Fruit fly (Drosophila melanogaster) whole organism, embryonic: ENCODE data around the gene CG5191.

Source experiments
- Ada2b ChIP-seq: fragments of 200-800 bp; sonication (Bioruptor generic); IDR thresholded peaks from 2 replicates; pipeline ENCODE4 v1.3.6; 2022; ENCODE audit warnings: missing biosample characterization, missing genetic modification characterization
- CG10147 ChIP-seq: fragments of 200-800 bp; sonication (Bioruptor generic); optimal IDR thresholded peaks from 2 replicates; lab custom pipeline; 2019; ENCODE audit warnings: missing biosample characterization, mild to moderate bottlenecking, missing genetic modification characterization, moderate library complexity
- CG10565 ChIP-seq: fragments of 200-800 bp; sonication (Bioruptor generic); optimal IDR thresholded peaks from 3 replicates; lab custom pipeline; 2016; ENCODE audit warnings: missing biosample characterization, mild to moderate bottlenecking, missing genetic modification characterization
- CG11247 ChIP-seq: fragments of 200-800 bp; sonication (Bioruptor generic); IDR thresholded peaks from 2 replicates; pipeline ENCODE4 v1.3.6; 2022; ENCODE audit warnings: missing biosample characterization, missing genetic modification characterization
- CG12391 ChIP-seq: fragments of 200-800 bp; sonication (Bioruptor generic); optimal IDR thresholded peaks from 3 replicates; lab custom pipeline; 2018; ENCODE audit warnings: missing biosample characterization, mild to moderate bottlenecking, missing genetic modification characterization, moderate library complexity
- CG13287 ChIP-seq: fragments of 200-800 bp; sonication (Bioruptor generic); IDR thresholded peaks from 2 replicates; pipeline ENCODE4 v1.3.6; 2022; ENCODE audit warnings: missing biosample characterization, missing genetic modification characterization; ENCODE audit not compliant: partially characterized antibody
- CG15601 ChIP-seq: fragments of 200-800 bp; sonication (Bioruptor generic); optimal IDR thresholded peaks from 3 replicates; lab custom pipeline; 2019; ENCODE audit warnings: missing biosample characterization, mild to moderate bottlenecking, missing genetic modification characterization, moderate library complexity
- CG17385 ChIP-seq: fragments of 200-800 bp; sonication (Bioruptor generic); optimal IDR thresholded peaks from 3 replicates; lab custom pipeline; 2018; ENCODE audit warnings: missing biosample characterization, mild to moderate bottlenecking, missing genetic modification characterization
- CG17912 ChIP-seq: fragments of 200-800 bp; sonication (Bioruptor generic); optimal IDR thresholded peaks from 2 replicates; lab custom pipeline; 2018; ENCODE audit warnings: missing biosample characterization, mild to moderate bottlenecking, missing genetic modification characterization
- CG18262 ChIP-seq: fragments of 200-800 bp; optimal IDR thresholded peaks from 3 replicates; lab custom pipeline; 2019; ENCODE audit warnings: missing biosample characterization, mild to moderate bottlenecking, missing genetic modification characterization, moderate library complexity
- CG18764 ChIP-seq: fragments of 200-800 bp; sonication (Bioruptor generic); optimal IDR thresholded peaks from 3 replicates; lab custom pipeline; 2016; ENCODE audit warnings: missing biosample characterization, missing genetic modification characterization
- CG34376 ChIP-seq: fragments of 200-800 bp; sonication (Bioruptor generic); optimal IDR thresholded peaks from 2 replicates; lab custom pipeline; 2018; ENCODE audit warnings: missing biosample characterization, mild to moderate bottlenecking, missing genetic modification characterization
- CG4730 ChIP-seq: fragments of 200-800 bp; sonication (Bioruptor generic); IDR thresholded peaks from 2 replicates; pipeline ENCODE4 v1.3.6; 2022; ENCODE audit warnings: missing biosample characterization, missing genetic modification characterization
- CG4820 ChIP-seq: fragments of 200-800 bp; sonication (Bioruptor generic); optimal IDR thresholded peaks from 3 replicates; lab custom pipeline; 2016; ENCODE audit warnings: missing biosample characterization, missing genetic modification characterization
- CG6254 ChIP-seq: fragments of 200-800 bp; sonication (Bioruptor generic); optimal IDR thresholded peaks from 3 replicates; lab custom pipeline; 2017; ENCODE audit warnings: mild to moderate bottlenecking, missing biosample characterization, missing genetic modification reagents, missing genetic modification characterization
- CG6683 ChIP-seq: fragments of 200-800 bp; sonication (Bioruptor generic); optimal IDR thresholded peaks from 2 replicates; lab custom pipeline; 2017; ENCODE audit warnings: missing biosample characterization, mild to moderate bottlenecking, missing genetic modification characterization, missing genetic modification reagents
- CG7556 ChIP-seq: fragments of 200-800 bp; sonication (Bioruptor generic); optimal IDR thresholded peaks from 2 replicates; lab custom pipeline; 2017; ENCODE audit warnings: missing biosample characterization, mild to moderate bottlenecking, missing genetic modification characterization
- CG8765 ChIP-seq: fragments of 200-800 bp; sonication (Bioruptor generic); IDR thresholded peaks from 2 replicates; pipeline ENCODE4 v1.3.6; 2022; ENCODE audit warnings: missing biosample characterization, missing genetic modification characterization
- Dad ChIP-seq: fragments of 200-800 bp; sonication (Bioruptor generic); optimal IDR thresholded peaks from 3 replicates; lab custom pipeline; 2016; ENCODE audit warnings: missing biosample characterization, missing genetic modification characterization
- Dek ChIP-seq: fragments of 200-800 bp; sonication (Bioruptor generic); optimal IDR thresholded peaks from 3 replicates; lab custom pipeline; 2019; ENCODE audit warnings: missing biosample characterization, mild to moderate bottlenecking, missing genetic modification characterization, moderate library complexity
- Hr78 ChIP-seq, 2 experiments: fragments of 200-800 bp in 1 of 2; fragments of >200 bp in 1 of 2; sonication (Bioruptor generic) in 1 of 2; optimal IDR thresholded peaks; 2 replicates each; lab custom pipeline; 2017 to 2019; ENCODE audit warnings: missing biosample characterization in 2 of 2, missing genetic modification characterization in 2 of 2, mild to moderate bottlenecking in 1 of 2, moderate library complexity in 1 of 2
- Hsf ChIP-seq: fragments of 200-800 bp; sonication (Bioruptor generic); optimal IDR thresholded peaks from 3 replicates; lab custom pipeline; 2016; ENCODE audit warnings: missing biosample characterization, missing genetic modification characterization
- Med ChIP-seq: fragments of 200-800 bp; sonication (Bioruptor generic); peaks from one replicate; lab custom pipeline; 2016; ENCODE audit warnings: missing biosample characterization, missing genetic modification characterization, mild to moderate bottlenecking, inconsistent platforms, moderate library complexity
- Mes4 ChIP-seq: fragments of 200-800 bp; sonication (Bioruptor generic); optimal IDR thresholded peaks from 2 replicates; lab custom pipeline; 2016; ENCODE audit warnings: missing biosample characterization, missing genetic modification characterization
- Nf-YA ChIP-seq: fragments of 200-800 bp; sonication (Bioruptor generic); IDR thresholded peaks from 2 replicates; pipeline ENCODE4 v1.3.6; 2022; ENCODE audit warnings: missing biosample characterization, missing genetic modification characterization
- Oli ChIP-seq: fragments of 200-800 bp; sonication (Bioruptor generic); optimal IDR thresholded peaks from 2 replicates; lab custom pipeline; 2018; ENCODE audit warnings: missing biosample characterization, mild to moderate bottlenecking, missing genetic modification characterization, moderate library complexity
- Six4 ChIP-seq: fragments of 200-800 bp; sonication (Bioruptor generic); optimal IDR thresholded peaks from 2 replicates; lab custom pipeline; 2016; ENCODE audit warnings: missing biosample characterization, missing genetic modification characterization
- ap ChIP-seq: fragments of 200-800 bp; sonication (Bioruptor generic); IDR thresholded peaks from 2 replicates; pipeline ENCODE4 v1.3.6; 2022; ENCODE audit warnings: missing biosample characterization, missing genetic modification characterization
- bbx ChIP-seq: fragments of 200-800 bp; sonication (Bioruptor generic); IDR thresholded peaks from 2 replicates; pipeline ENCODE4 v1.3.6; 2022; ENCODE audit warnings: missing biosample characterization, missing genetic modification characterization; ENCODE audit not compliant: partially characterized antibody
- caup ChIP-seq: fragments of 200-800 bp; sonication (Bioruptor generic); optimal IDR thresholded peaks from 3 replicates; lab custom pipeline; 2017; ENCODE audit warnings: missing biosample characterization, mild to moderate bottlenecking, missing genetic modification characterization, moderate library complexity; ENCODE audit not compliant: severe bottlenecking
- croc ChIP-seq: fragments of 200-800 bp; sonication (Bioruptor generic); conservative IDR thresholded peaks from 3 replicates; pipeline ENCODE4 v1.3.6; 2022; ENCODE audit warnings: missing biosample characterization, missing genetic modification characterization
- dan ChIP-seq: fragments of 200-800 bp; sonication (Bioruptor generic); IDR thresholded peaks from 2 replicates; pipeline ENCODE4 v1.3.6; 2022; ENCODE audit warnings: missing biosample characterization, missing genetic modification characterization
- exex ChIP-seq: fragments of 200-800 bp; sonication (Bioruptor generic); optimal IDR thresholded peaks from 4 replicates; lab custom pipeline; 2018; ENCODE audit warnings: missing biosample characterization, mild to moderate bottlenecking, missing genetic modification characterization, moderate library complexity
- eyg ChIP-seq: fragments of 200-800 bp; sonication (Bioruptor generic); optimal IDR thresholded peaks from 3 replicates; lab custom pipeline; 2016; ENCODE audit warnings: missing biosample characterization, missing genetic modification characterization
- gcm ChIP-seq: fragments of 200-800 bp; sonication (Bioruptor generic); optimal IDR thresholded peaks from 2 replicates; lab custom pipeline; 2019; ENCODE audit warnings: missing biosample characterization, mild to moderate bottlenecking, missing genetic modification characterization, moderate library complexity
- gfzf ChIP-seq: fragments of 200-800 bp; sonication (Bioruptor generic); optimal IDR thresholded peaks from 2 replicates; lab custom pipeline; 2016; ENCODE audit warnings: missing biosample characterization, mild to moderate bottlenecking, missing genetic modification characterization, moderate library complexity
- hb ChIP-seq: fragments of 200-800 bp; sonication (Bioruptor generic); IDR thresholded peaks from 3 replicates; pipeline ENCODE4 v1.3.6; 2022; ENCODE audit warnings: missing biosample characterization, missing genetic modification characterization; ENCODE audit not compliant: partially characterized antibody
- hbn ChIP-seq: fragments of 200-800 bp; sonication (Bioruptor generic); IDR thresholded peaks from 2 replicates; pipeline ENCODE4 v1.3.6; 2022; ENCODE audit warnings: missing biosample characterization, missing genetic modification characterization; ENCODE audit not compliant: partially characterized antibody
- insv ChIP-seq, 2 experiments: fragments of 200-800 bp; sonication (Bioruptor generic); optimal IDR thresholded peaks; 3 replicates each; lab custom pipeline; 2016 to 2018; ENCODE audit warnings: missing biosample characterization in 2 of 2, missing genetic modification characterization in 2 of 2
- lbe ChIP-seq: fragments of 200-800 bp; sonication (Bioruptor generic); optimal IDR thresholded peaks from 2 replicates; lab custom pipeline; 2016; ENCODE audit warnings: missing biosample characterization, mild to moderate bottlenecking, missing genetic modification characterization
- seq ChIP-seq: fragments of 200-800 bp; sonication (Bioruptor generic); IDR thresholded peaks from 2 replicates; pipeline ENCODE4 v1.3.6; 2022; ENCODE audit warnings: missing biosample characterization, missing genetic modification characterization
- sob ChIP-seq: fragments of 200-800 bp; sonication (Bioruptor generic); IDR thresholded peaks from 2 replicates; pipeline ENCODE4 v1.3.6; 2022; ENCODE audit warnings: missing biosample characterization, missing genetic modification characterization
- sqz ChIP-seq: fragments of 200-800 bp; sonication (Bioruptor generic); optimal IDR thresholded peaks from 3 replicates; lab custom pipeline; 2018; ENCODE audit warnings: missing biosample characterization, mild to moderate bottlenecking, missing genetic modification characterization
- trem ChIP-seq: fragments of 200-800 bp; optimal IDR thresholded peaks from 3 replicates; lab custom pipeline; 2019; ENCODE audit warnings: missing biosample characterization, mild to moderate bottlenecking, missing genetic modification characterization, moderate library complexity
- tx ChIP-seq: fragments of 200-800 bp; sonication (Bioruptor generic); optimal IDR thresholded peaks from 2 replicates; lab custom pipeline; 2016; ENCODE audit warnings: missing biosample characterization, missing genetic modification characterization
- vnd ChIP-seq: fragments of 200-800 bp; sonication (Bioruptor generic); IDR thresholded peaks from 3 replicates; pipeline ENCODE4 v1.3.6; 2022; ENCODE audit warnings: missing biosample characterization, missing genetic modification characterization; ENCODE audit not compliant: partially characterized antibody
- yki ChIP-seq: fragments of >200 bp; optimal IDR thresholded peaks from 3 replicates; lab custom pipeline; 2018
- zfh1 ChIP-seq: fragments of 200-800 bp; sonication (Bioruptor generic); IDR thresholded peaks from 3 replicates; pipeline ENCODE4 v1.3.6; 2022; ENCODE audit warnings: missing biosample characterization, missing genetic modification characterization

CG5191 gene

DNA sequence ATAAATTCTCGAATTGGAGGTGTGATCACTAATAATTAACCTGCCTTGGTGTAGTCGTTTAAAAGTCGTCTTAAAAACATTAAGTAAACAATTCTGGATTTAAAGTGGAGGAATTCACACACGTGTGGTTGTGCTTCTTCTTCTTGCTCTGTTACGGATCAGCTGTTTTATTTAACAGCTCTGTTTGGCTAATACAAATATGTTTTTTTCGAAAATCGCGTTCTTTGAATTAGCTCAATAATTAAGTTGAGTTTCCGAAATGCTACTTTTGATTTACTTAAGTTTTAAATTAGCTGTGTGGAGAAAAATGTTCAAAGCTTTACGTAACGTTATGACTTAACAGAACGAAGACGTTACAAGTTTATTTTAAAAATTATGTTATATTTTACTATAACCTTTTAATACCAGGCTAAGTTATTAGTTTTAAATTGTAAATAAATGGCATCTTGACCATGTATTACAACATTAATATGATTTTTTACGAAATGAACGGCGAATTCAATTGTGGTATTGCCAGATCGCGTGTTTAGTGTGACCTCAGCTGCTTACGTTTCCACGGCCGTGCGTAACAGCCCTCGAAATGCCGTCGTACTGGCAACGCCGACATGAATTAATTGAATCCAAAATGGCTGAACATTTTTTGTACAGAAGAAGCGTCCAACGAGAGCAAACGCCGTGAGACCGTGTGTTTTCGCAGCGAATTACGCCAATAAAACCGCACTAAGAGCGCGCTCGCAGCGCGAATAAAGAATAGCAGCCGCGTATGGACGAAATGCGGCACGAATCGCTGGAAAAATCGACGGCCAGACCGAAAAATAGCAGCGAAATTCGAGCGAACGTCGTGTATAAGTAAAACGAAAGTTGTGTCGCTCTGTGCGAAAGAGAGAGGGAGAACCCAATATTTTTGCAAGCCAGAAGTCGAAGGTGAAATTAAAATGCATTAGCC is 32.1 kb downstream of the CG5191 start, which contains the start of the genes Pus1 and bon (continued):
- peak; percentile 46 for TF ChIP-seq exex
- TF ChIP-seq croc (GFP tag; lab: Robert Waterston, UW) = no peak
- TF ChIP-seq CG4820 = no peak
- TF ChIP-seq Dad (GFP tag; lab: Kevin White, UChicago) = no peak
- peak; percentile 23 for TF ChIP-seq CG12391
- TF ChIP-seq eyg (GFP tag; lab: Kevin White, UChicago) = no peak
- no peak for TF ChIP-seq CG11247
- peak; percentile 1 for TF ChIP-seq Six4 (GFP tag; lab: Kevin White, UChicago)
- TF ChIP-seq vnd (GFP tag; lab: Robert Waterston, UW) = no peak
- peak; percentile 21 for TF ChIP-seq CG18262 (tag; lab: Kevin White, UChicago)
- TF ChIP-seq CG34376 (GFP tag; lab: Kevin White, UChicago) = peak; percentile 10
- no peak for TF ChIP-seq CG10565 (GFP tag; lab: Kevin White, UChicago)
- TF ChIP-seq seq (GFP tag; lab: Robert Waterston, UW) = no peak; the same call in 1 of the 2 replicates
- no peak for TF ChIP-seq CG4730 (GFP tag; lab: Robert Waterston, UW)
- no peak for TF ChIP-seq caup (GFP tag; lab: Kevin White, UChicago)
- no peak for TF ChIP-seq Ada2b (GFP tag; lab: Robert Waterston, UW)
- TF ChIP-seq lbe (GFP tag; lab: Kevin White, UChicago) = no peak
- peak; percentile 14 for TF ChIP-seq CG15601 (tag; lab: Kevin White, UChicago)
- TF ChIP-seq Dek (tag; lab: Kevin White, UChicago) = no peak
- no peak for TF ChIP-seq CG6683 (GFP tag; lab: Kevin White, UChicago)
- no peak for TF ChIP-seq CG7556 (GFP tag; lab: Kevin White, UChicago)
- TF ChIP-seq Hr78 (GFP tag; optimal IDR thresholded peaks at IDR 0.05; lab: Kevin White, UChicago) = no peak
- peak; percentile 43 for TF ChIP-seq Hsf (GFP tag; lab: Kevin White, UChicago)
- peak; percentile 23; the same call in 1 of the 2 replicates for TF ChIP-seq bbx
- peak; percentile 37; the same call in 1 of the 3 replicates for TF ChIP-seq zfh1 (GFP tag; lab: Robert Waterston, UW)
- TF ChIP-seq Med = peak; percentile 87
- TF ChIP-seq CG18764 (GFP tag; lab: Kevin White, UChicago) = peak; percentile 97
- peak; percentile 30 for TF ChIP-seq gcm (GFP tag; lab: Kevin White, UChicago)
- peak; percentile 28 for TF ChIP-seq CG17912 (GFP tag; lab: Kevin White, UChicago)
- TF ChIP-seq Oli (tag; lab: Kevin White, UChicago) = no peak
- peak; percentile 33 for TF ChIP-seq tx (GFP tag; lab: Kevin White, UChicago)
- TF ChIP-seq Nf-YA = 0 out of 2 replicates have a peak, but pooled peaks have one; percentile 8
- TF ChIP-seq CG17385 (GFP tag; lab: Kevin White, UChicago) = peak; percentile 95
- no peak for TF ChIP-seq insv (GFP tag; optimal IDR thresholded peaks at IDR 0.05; lab: Kevin White, UChicago)
- no peak for TF ChIP-seq Mes4 (GFP tag; lab: Kevin White, UChicago)
- no peak for TF ChIP-seq hb (GFP tag; lab: Robert Waterston, UW)
- TF ChIP-seq sqz (GFP tag; lab: Kevin White, UChicago) = peak; percentile 76
- no peak for TF ChIP-seq hbn
- no peak for TF ChIP-seq CG10147 (GFP tag; lab: Kevin White, UChicago)
- TF ChIP-seq ap (GFP tag; lab: Robert Waterston, UW) = no peak
- no peak for TF ChIP-seq dan (GFP tag; lab: Robert Waterston, UW)
- TF ChIP-seq CG13287 (GFP tag; lab: Robert Waterston, UW) = peak; percentile 39; the same call in 1 of the 2 replicates
- TF ChIP-seq CG6254 = no peak
- TF ChIP-seq sob (GFP tag; lab: Robert Waterston, UW) = peak; percentile 22; the same call in 1 of the 2 replicates
- TF ChIP-seq gfzf (GFP tag; lab: Kevin White, UChicago) = peak; percentile 60
- TF ChIP-seq CG8765 (GFP tag; lab: Robert Waterston, UW) = no peak
- TF ChIP-seq trem (tag; lab: Kevin White, UChicago) = peak; percentile 51
- no peak for TF ChIP-seq yki (lab: Kevin White, UChicago)
